Worm (Caenorhabditis elegans) whole organism, L4 larva: Measurements from ENCODE around the gene C17A2.4.

Experiments
- nhr-48 ChIP-seq: sonication (generic microtip); optimal IDR thresholded peaks from 2 replicates; lab custom pipeline; 2016; ENCODE audit warnings: mild to moderate bottlenecking, missing genetic modification characterization, missing compliant biosample characterization
- skn-1 ChIP-seq: fragments of 150-350 bp; optimal IDR thresholded peaks from 2 replicates; lab custom pipeline; 2014; ENCODE audit warnings: missing biosample characterization, missing genetic modification characterization
- zip-11 ChIP-seq: fragments of 200-800 bp; sonication (Bioruptor generic); IDR thresholded peaks from 2 replicates; pipeline ENCODE4 v1.3.6; 2022; ENCODE audit warnings: missing genetic modification characterization, missing compliant biosample characterization

DNA sequence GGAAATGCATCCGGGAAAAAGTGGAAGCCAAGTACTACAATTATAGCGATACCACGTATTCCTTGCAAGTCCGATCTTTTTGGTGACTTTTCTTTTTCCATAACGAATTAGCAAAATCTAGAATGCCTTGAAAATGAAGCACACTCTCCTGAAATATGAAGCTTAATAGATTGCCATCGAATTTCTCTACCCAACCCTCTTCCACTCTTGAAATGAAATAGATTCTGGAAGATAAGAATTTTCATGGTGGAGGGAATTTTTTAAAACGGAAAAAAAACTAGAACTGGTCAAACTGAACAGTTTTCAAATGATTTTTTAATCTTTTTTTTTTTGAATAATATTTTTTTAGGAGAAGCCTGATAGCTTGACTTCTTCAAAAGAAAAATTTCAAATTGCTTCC lies 21.2 kb downstream of the C17A2.4 start, which contains the start of gene oac-11:
- TF ChIP-seq skn-1 (tag; lab: Kevin White, UChicago) (no peak), zip-11 (GFP tag; lab: Robert Waterston, UW) (no peak), nhr-48 (tag; lab: Kevin White, UChicago) (no peak)
